Worm (Caenorhabditis elegans): Measurements from ENCODE around the gene oac-54.

DNA sequence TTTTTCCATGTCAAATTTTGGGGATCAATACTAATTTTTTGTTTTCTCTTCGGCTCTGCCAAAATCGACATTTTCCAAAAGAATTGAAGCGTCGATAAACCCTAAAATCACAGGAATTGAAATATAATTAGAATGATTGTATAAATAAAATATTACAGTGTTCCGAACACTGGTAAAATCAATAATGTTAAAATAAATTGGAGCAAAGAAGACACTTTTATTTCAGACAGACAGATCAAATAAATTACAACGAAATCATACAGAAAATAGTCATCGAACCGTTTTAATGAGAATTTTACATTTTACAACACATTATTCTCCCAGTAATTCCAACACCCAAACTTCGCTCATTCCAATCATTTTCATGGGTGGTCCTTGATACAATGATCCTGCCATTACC lies 9.8 kb downstream of the oac-54 start, which contains the start of gene T23G7.3:
- TF ChIP-seq ref-1 (GFP tag; conservative IDR thresholded peaks at IDR 0.05) (no peak), med-1 (GFP tag; optimal IDR thresholded peaks at IDR 0.05; ENCODE audit: insufficient read depth) (no peak)

Data from whole organism, midembryonic.